Worm (Caenorhabditis elegans) whole organism, L3 larva: Measurements from ENCODE around the gene F46C3.6.
A peak's percentile ranks its signal among the peaks of the same experiment; 100 is the strongest.

Experiments used
- ama-1 ChIP-seq: fragments of 150-350 bp; optimal IDR thresholded peaks from 2 replicates; lab custom pipeline; 2018
- ceh-9 ChIP-seq: sonication (generic microtip); optimal IDR thresholded peaks from 2 replicates; lab custom pipeline; 2018; ENCODE audit warnings: missing biosample characterization, missing genetic modification characterization
- daf-12 ChIP-seq: fragments of 150-350 bp; optimal IDR thresholded peaks from 2 replicates; lab custom pipeline; 2014; ENCODE audit warnings: missing biosample characterization, missing genetic modification reagents, missing genetic modification characterization
- egl-27 ChIP-seq: sonication (generic microtip); optimal IDR thresholded peaks from 4 replicates; lab custom pipeline; 2017; ENCODE audit warnings: missing biosample characterization, missing genetic modification reagents, missing genetic modification characterization
- egl-5 ChIP-seq: fragments of 150-350 bp; optimal IDR thresholded peaks from 2 replicates; lab custom pipeline; 2017; ENCODE audit warnings: missing biosample characterization, missing genetic modification reagents, missing genetic modification characterization, inconsistent platforms
- eor-1 ChIP-seq, 2 experiments: fragments of 150-350 bp; optimal IDR thresholded peaks; 2 replicates each; lab custom pipeline; 2014 to 2018; ENCODE audit warnings: missing biosample characterization in 2 of 2, missing genetic modification characterization in 2 of 2
- fkh-10 ChIP-seq: sonication (generic microtip); optimal IDR thresholded peaks from 2 replicates; lab custom pipeline; 2017; ENCODE audit warnings: missing biosample characterization, missing genetic modification reagents, missing genetic modification characterization
- hmg-11 ChIP-seq: sonication (generic microtip); optimal IDR thresholded peaks from 2 replicates; lab custom pipeline; 2016; ENCODE audit warnings: missing genetic modification characterization, missing compliant biosample characterization
- lin-15B ChIP-seq: fragments of 150-350 bp; optimal IDR thresholded peaks from 2 replicates; lab custom pipeline; 2014; ENCODE audit warnings: missing biosample characterization, missing genetic modification characterization
- lin-39 ChIP-seq: fragments of 150-350 bp; optimal IDR thresholded peaks from 2 replicates; lab custom pipeline; 2018; ENCODE audit warnings: missing biosample characterization, missing genetic modification reagents, missing genetic modification characterization
- lsy-12 ChIP-seq: sonication (generic microtip); optimal IDR thresholded peaks from 2 replicates; lab custom pipeline; 2016; ENCODE audit warnings: mild to moderate bottlenecking, missing genetic modification characterization, missing compliant biosample characterization
- mdl-1 ChIP-seq: fragments of 150-350 bp; optimal IDR thresholded peaks from 2 replicates; lab custom pipeline; 2014; ENCODE audit warnings: missing biosample characterization, missing genetic modification characterization
- nfya-1 ChIP-seq: sonication (generic microtip); optimal IDR thresholded peaks from 2 replicates; lab custom pipeline; 2017; ENCODE audit warnings: missing genetic modification characterization, mild to moderate bottlenecking, missing compliant biosample characterization, antibody characterized with exemption, moderate library complexity; ENCODE audit not compliant: insufficient read depth
- nhr-11 ChIP-seq: fragments of 150-350 bp; optimal IDR thresholded peaks from 2 replicates; lab custom pipeline; 2014; ENCODE audit warnings: missing biosample characterization, missing genetic modification characterization
- nhr-23 ChIP-seq: fragments of 150-350 bp; optimal IDR thresholded peaks from 2 replicates; lab custom pipeline; 2014; ENCODE audit warnings: missing biosample characterization, missing genetic modification reagents, missing genetic modification characterization
- nhr-237 ChIP-seq: fragments of 150-350 bp; optimal IDR thresholded peaks from 2 replicates; lab custom pipeline; 2014; ENCODE audit warnings: missing biosample characterization, missing genetic modification characterization
- nhr-25 ChIP-seq: sonication (generic microtip); optimal IDR thresholded peaks from 2 replicates; lab custom pipeline; 2017; ENCODE audit warnings: missing biosample characterization, missing genetic modification characterization
- nhr-28 ChIP-seq: fragments of 150-350 bp; optimal IDR thresholded peaks from 2 replicates; lab custom pipeline; 2014; ENCODE audit warnings: missing biosample characterization, missing genetic modification characterization
- nhr-43 ChIP-seq: sonication (generic microtip); optimal IDR thresholded peaks from 2 replicates; lab custom pipeline; 2016; ENCODE audit warnings: mild to moderate bottlenecking, missing genetic modification characterization, missing compliant biosample characterization; ENCODE audit not compliant: poor library complexity, severe bottlenecking
- pqm-1 ChIP-seq: fragments of 150-350 bp; optimal IDR thresholded peaks from 2 replicates; lab custom pipeline; 2017; ENCODE audit warnings: missing biosample characterization, missing genetic modification characterization, inconsistent platforms
- sea-2 ChIP-seq: fragments of 150-350 bp; sonication (generic microtip); optimal IDR thresholded peaks from 4 replicates; lab custom pipeline; 2014; ENCODE audit warnings: missing biosample characterization, missing genetic modification reagents, missing genetic modification characterization
- snpc-4 ChIP-seq: fragments of 150-350 bp; optimal IDR thresholded peaks from 2 replicates; lab custom pipeline; 2014; ENCODE audit warnings: missing biosample characterization, missing genetic modification characterization
- tbx-2 ChIP-seq: sonication (generic microtip); optimal IDR thresholded peaks from 2 replicates; lab custom pipeline; 2016; ENCODE audit warnings: mild to moderate bottlenecking, missing genetic modification characterization, missing compliant biosample characterization
- unc-39 ChIP-seq: sonication (generic microtip); optimal IDR thresholded peaks from 4 replicates; lab custom pipeline; 2017; ENCODE audit warnings: missing biosample characterization, missing genetic modification characterization
- zag-1 ChIP-seq: fragments of 150-350 bp; optimal IDR thresholded peaks from 2 replicates; lab custom pipeline; 2014; ENCODE audit warnings: missing biosample characterization, missing genetic modification characterization

The F46C3.6 gene

ce11 chrX:11386903-11387302, 33.0 kb downstream of the F46C3.6 start:
- TF ChIP-seq snpc-4 (tag; lab: Kevin White, UChicago) (no peak), fkh-10 (GFP tag; lab: Kevin White, UChicago) (peak; percentile 95), nfya-1 (tag; lab: Kevin White, UChicago) (peak; percentile 11)

DNA sequence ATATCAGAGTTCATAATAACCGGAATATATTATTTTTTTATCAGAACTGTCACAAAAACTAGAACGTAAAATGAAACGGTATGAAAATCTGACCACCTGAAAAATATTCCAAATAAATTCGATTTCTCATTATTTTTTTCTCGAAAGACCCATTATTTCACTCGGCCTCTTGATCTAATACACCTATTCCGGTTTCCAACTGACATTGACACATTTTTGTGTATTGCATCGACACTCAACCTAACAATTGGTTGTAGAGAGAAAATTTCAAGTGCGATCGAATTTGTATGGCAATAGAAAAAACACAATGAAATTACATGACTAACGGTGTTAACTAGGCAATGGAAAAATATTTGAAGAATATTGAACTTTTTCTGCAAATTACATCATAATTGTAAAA, 34.0 kb downstream of the F46C3.6 start:
- TF ChIP-seq nhr-23 (tag; lab: Kevin White, UChicago), result peak; percentile 26
- TF ChIP-seq zag-1, result no peak
- no peak for TF ChIP-seq tbx-2
- TF ChIP-seq nhr-25 (tag; lab: Kevin White, UChicago), result peak; percentile 1
- TF ChIP-seq lin-15B (tag; lab: Kevin White, UChicago), result no peak

DNA sequence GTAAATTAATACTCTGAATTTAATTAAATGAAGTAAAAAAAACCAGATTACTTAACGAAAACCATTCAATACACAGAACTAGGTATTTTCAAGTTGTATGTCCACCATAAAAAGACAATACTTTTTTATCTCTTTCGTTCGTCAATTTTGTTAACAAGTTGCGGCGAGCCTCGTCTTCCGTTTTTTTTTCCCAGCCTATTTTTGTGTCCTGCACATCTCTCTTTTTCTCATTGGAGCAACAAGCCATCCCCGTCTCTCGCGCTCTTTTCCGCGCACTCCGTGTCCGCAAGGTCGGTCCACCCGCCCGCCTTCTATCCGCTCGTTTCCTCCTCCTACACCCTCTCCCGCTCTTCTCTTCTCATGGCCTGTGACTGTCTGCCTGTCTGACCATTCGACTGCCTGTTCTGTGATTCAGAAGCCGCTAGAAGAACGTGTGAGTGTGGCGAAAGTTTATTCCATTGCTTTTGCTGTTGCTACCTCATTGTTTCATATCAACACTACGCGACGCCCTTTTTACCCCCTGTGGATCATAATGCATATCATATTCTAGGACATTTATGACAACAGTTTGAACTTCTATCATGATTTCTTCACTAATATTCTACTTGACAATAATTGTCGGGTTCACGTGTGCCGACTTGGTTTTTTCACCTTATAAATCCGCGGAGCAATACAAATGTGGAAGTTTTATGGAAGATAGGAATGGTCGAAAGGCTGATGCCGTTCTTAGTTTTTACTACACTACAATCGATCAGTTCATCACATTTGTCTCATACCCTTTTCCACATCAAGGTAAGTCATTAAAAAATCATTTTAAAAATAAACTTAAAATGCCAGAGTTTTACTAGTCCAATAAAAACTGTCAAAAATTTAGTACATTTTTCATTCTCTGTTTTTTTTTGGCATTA, 35.1 kb downstream of the F46C3.6 start, which contains the start of the genes F08B12.11 and prmn-1:
Gene F08B12.11 (plus strand): TSS at position 521 of the 908 bp plus-strand sequence.
Gene prmn-1 (plus strand): TSS at position 551 of the 908 bp plus-strand sequence.
- TF ChIP-seq nfya-1 (tag; lab: Kevin White, UChicago) (peak; percentile 31), egl-5 (tag; lab: Kevin White, UChicago) (no peak), eor-1 (tag; optimal IDR thresholded peaks at IDR 0.05; lab: Kevin White, UChicago) (no peak), nhr-25 (tag; lab: Kevin White, UChicago) (peak; percentile 66), hmg-11 (tag; lab: Kevin White, UChicago) (peak; percentile 22)

ce11 chrX:11383359-11383758, 36.5 kb downstream of the F46C3.6 start:
- no peak for TF ChIP-seq nhr-43
- no peak for TF ChIP-seq egl-27 (tag; lab: Kevin White, UChicago)
- TF ChIP-seq lin-15B (tag; lab: Kevin White, UChicago), result no peak
- no peak for TF ChIP-seq ceh-9 (tag; lab: Kevin White, UChicago)
- peak; percentile 41 for TF ChIP-seq nhr-23 (tag; lab: Kevin White, UChicago)
- no peak for TF ChIP-seq ama-1 (lab: Kevin White, UChicago)
- TF ChIP-seq daf-12 (tag; lab: Kevin White, UChicago), result no peak

DNA sequence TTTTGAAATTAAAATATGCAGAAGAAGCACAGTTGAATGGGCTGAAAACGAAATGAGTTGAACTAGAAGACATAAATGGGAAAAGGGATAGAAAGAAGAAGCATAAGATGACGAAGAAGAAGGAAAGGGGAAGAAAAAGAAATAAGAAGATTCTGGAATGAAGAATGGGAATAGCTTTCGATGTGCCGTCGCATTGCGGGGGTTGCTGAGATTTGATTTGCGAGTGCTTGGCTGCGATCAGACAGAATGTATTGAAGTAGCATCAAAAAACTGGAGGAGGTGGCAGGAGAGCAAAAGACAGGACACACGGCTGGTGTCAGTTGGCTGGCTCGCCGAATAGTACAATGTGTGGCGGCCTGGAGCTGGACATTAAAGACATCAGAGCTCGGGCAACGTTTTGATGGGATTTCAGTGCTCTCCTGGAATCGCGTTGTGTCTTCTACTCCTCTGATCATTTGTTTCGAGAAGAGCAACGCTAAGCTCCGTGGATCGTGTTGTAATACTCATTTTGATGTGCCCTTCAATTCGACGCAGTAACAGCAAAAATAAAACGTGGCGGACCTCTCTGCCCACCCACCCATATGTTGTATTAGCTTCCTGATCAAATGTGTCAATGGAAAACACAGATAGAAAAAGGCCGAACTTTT, 40.6 kb downstream of the F46C3.6 start:
- peak; percentile 34 for TF ChIP-seq nfya-1 (tag; lab: Kevin White, UChicago)
- TF ChIP-seq egl-5 (tag; lab: Kevin White, UChicago), result peak; percentile 0
- peak; percentile 22 for TF ChIP-seq lin-39 (tag; lab: Kevin White, UChicago)
- peak; percentile 20 for TF ChIP-seq fkh-10 (GFP tag; lab: Kevin White, UChicago)
- no peak for TF ChIP-seq nhr-43

DNA sequence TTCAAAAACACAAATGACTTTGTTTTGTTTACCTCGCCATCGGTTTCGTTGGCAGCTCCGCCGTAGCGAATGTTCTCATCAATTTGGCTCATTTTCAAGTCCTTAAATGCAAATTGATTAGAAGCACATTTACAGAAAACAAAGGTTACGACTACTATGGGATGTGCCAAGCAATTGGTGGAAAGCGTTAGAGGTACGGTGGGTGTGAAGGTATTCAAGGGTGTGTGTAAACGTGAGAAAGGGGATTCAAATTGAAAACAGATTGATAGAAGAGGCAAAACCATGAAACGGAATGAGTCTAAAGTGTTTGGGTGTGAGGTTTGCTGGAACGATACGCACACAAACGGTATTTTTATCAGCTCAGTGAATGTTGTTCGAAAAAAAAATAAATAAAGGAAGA, 42.5 kb downstream of the F46C3.6 start, which contains the start of gene tni-1:
Gene tni-1 (minus strand): TSS at position 101 of the 400 bp plus-strand sequence.
- TF ChIP-seq nhr-11 (tag; lab: Kevin White, UChicago) (no peak), nhr-28 (tag; lab: Kevin White, UChicago) (no peak)

ce11 chrX:11375509-11375908, 44.4 kb downstream of the F46C3.6 start, which contains the start of gene F42E11.3:
Gene F42E11.3, minus strand, starts transcription at chrX:11375609.
- no peak for TF ChIP-seq lsy-12 (tag; lab: Kevin White, UChicago)
- no peak for TF ChIP-seq nfya-1 (tag; lab: Kevin White, UChicago)
- no peak for TF ChIP-seq unc-39 (tag; lab: Kevin White, UChicago)
- TF ChIP-seq sea-2, result no peak
- no peak for TF ChIP-seq pqm-1 (tag; lab: Kevin White, UChicago)
- TF ChIP-seq tbx-2, result no peak
- no peak for TF ChIP-seq nhr-237 (tag; lab: Kevin White, UChicago)
- no peak for TF ChIP-seq mdl-1 (tag; lab: Kevin White, UChicago)
- no peak for TF ChIP-seq nhr-43
- no peak for TF ChIP-seq eor-1 (tag; optimal IDR thresholded peaks at IDR 0.05; lab: Kevin White, UChicago)
- TF ChIP-seq nhr-28 (tag; lab: Kevin White, UChicago), result no peak
- no peak for TF ChIP-seq nhr-23 (tag; lab: Kevin White, UChicago)
- TF ChIP-seq, all 47 proteins: peak for 0
